Worm (Caenorhabditis elegans) whole organism, L4 larva: Measurements from ENCODE around the gene his-8.

Experiments
- F10B5.3 ChIP-seq: sonication (generic microtip); optimal IDR thresholded peaks from 2 replicates; lab custom pipeline; 2016; ENCODE audit warnings: mild to moderate bottlenecking, missing genetic modification characterization, missing compliant biosample characterization
- F26F4.8 ChIP-seq: fragments of 200-800 bp; sonication (Bioruptor generic); conservative IDR thresholded peaks from 2 replicates; pipeline ENCODE4 v1.3.6; 2022; ENCODE audit warnings: missing genetic modification characterization, missing compliant biosample characterization
- F37D6.2 ChIP-seq: sonication (generic microtip); optimal IDR thresholded peaks from 2 replicates; lab custom pipeline; 2016; ENCODE audit warnings: mild to moderate bottlenecking, missing genetic modification characterization, missing compliant biosample characterization
- F44E2.7 ChIP-seq: fragments of 200-800 bp; sonication (Bioruptor generic); IDR thresholded peaks from 2 replicates; pipeline ENCODE4 v2.1.2; 2022; ENCODE audit warnings: missing genetic modification characterization, missing compliant biosample characterization
- T26A8.4 ChIP-seq: fragments of 200-800 bp; sonication (Bioruptor generic); IDR thresholded peaks from 2 replicates; pipeline ENCODE4 v1.3.6; 2022; ENCODE audit warnings: missing genetic modification characterization, missing compliant biosample characterization
- Y48G9A.11 ChIP-seq: fragments of 200-800 bp; sonication (Bioruptor generic); IDR thresholded peaks from 2 replicates; pipeline ENCODE4 v1.3.6; 2022; ENCODE audit warnings: missing genetic modification reagents, missing genetic modification characterization, missing compliant biosample characterization
- Y5F2A.4 ChIP-seq: fragments of 200-800 bp; sonication (Bioruptor generic); optimal IDR thresholded peaks from 2 replicates; lab custom pipeline; 2018; ENCODE audit warnings: mild to moderate bottlenecking, missing genetic modification characterization, missing compliant biosample characterization
- Y75B8A.6 ChIP-seq: fragments of 200-800 bp; sonication (Bioruptor generic); IDR thresholded peaks from 2 replicates; pipeline ENCODE4 v1.3.6; 2022; ENCODE audit warnings: missing genetic modification reagents, missing genetic modification characterization, missing compliant biosample characterization
- aly-2 ChIP-seq: sonication (generic microtip); optimal IDR thresholded peaks from 2 replicates; lab custom pipeline; 2018; ENCODE audit warnings: missing biosample characterization, missing genetic modification characterization
- arid-1 ChIP-seq: fragments of 200-800 bp; sonication (Bioruptor generic); conservative IDR thresholded peaks from 2 replicates; pipeline ENCODE4 v1.3.6; 2022; ENCODE audit warnings: missing genetic modification reagents, missing genetic modification characterization, missing compliant biosample characterization
- attf-4 ChIP-seq: sonication (generic microtip); optimal IDR thresholded peaks from 3 replicates; lab custom pipeline; 2017; ENCODE audit warnings: missing biosample characterization, missing genetic modification characterization
- ceh-20 ChIP-seq: fragments of 200-800 bp; sonication (Bioruptor generic); IDR thresholded peaks from 2 replicates; pipeline ENCODE4 v1.3.6; 2022; ENCODE audit warnings: missing genetic modification reagents, missing genetic modification characterization, missing compliant biosample characterization
- ceh-44 ChIP-seq: fragments of 200-800 bp; sonication (Bioruptor generic); IDR thresholded peaks from 2 replicates; pipeline ENCODE4 v1.3.6; 2022; ENCODE audit warnings: missing genetic modification reagents, missing genetic modification characterization, missing compliant biosample characterization
- ceh-62 ChIP-seq: sonication (generic microtip); optimal IDR thresholded peaks from 2 replicates; lab custom pipeline; 2017; ENCODE audit warnings: missing biosample characterization, missing genetic modification characterization
- ceh-82 ChIP-seq: sonication (generic microtip); optimal IDR thresholded peaks from 2 replicates; lab custom pipeline; 2017; ENCODE audit warnings: missing biosample characterization, missing genetic modification characterization
- daf-16 ChIP-seq, 3 experiments: sonication (generic microtip); optimal IDR thresholded peaks; 2 replicates each; lab custom pipeline; 2016 to 2017; ENCODE audit warnings: missing genetic modification characterization in 3 of 3, missing genetic modification reagents in 3 of 3, mild to moderate bottlenecking in 2 of 3, missing compliant biosample characterization in 2 of 3, missing biosample characterization in 1 of 3, moderate library complexity in 1 of 3
- daf-19 ChIP-seq: fragments of 200-800 bp; sonication (Bioruptor generic); conservative IDR thresholded peaks from 2 replicates; pipeline ENCODE4 v1.3.6; 2022; ENCODE audit warnings: missing genetic modification characterization, missing compliant biosample characterization
- daf-8 ChIP-seq: fragments of 200-800 bp; sonication (Bioruptor generic); IDR thresholded peaks from 2 replicates; pipeline ENCODE4 v1.3.6; 2022; ENCODE audit warnings: missing genetic modification characterization, missing compliant biosample characterization
- dmd-8 ChIP-seq: fragments of 200-800 bp; sonication (Bioruptor generic); IDR thresholded peaks from 2 replicates; pipeline ENCODE4 v1.3.6; 2022; ENCODE audit warnings: missing genetic modification characterization, missing compliant biosample characterization
- duxl-1 ChIP-seq: sonication (generic microtip); optimal IDR thresholded peaks from 2 replicates; lab custom pipeline; 2016; ENCODE audit warnings: mild to moderate bottlenecking, missing genetic modification characterization, moderate library complexity, missing compliant biosample characterization; ENCODE audit not compliant: poor library complexity
- egl-27 ChIP-seq: sonication (generic microtip); optimal IDR thresholded peaks from 3 replicates; lab custom pipeline; 2017; ENCODE audit warnings: missing biosample characterization, missing genetic modification reagents, missing genetic modification characterization
- egl-43 ChIP-seq: fragments of 200-800 bp; sonication (Bioruptor generic); IDR thresholded peaks from 2 replicates; pipeline ENCODE4 v1.3.6; 2022; ENCODE audit warnings: missing genetic modification reagents, missing genetic modification characterization, missing compliant biosample characterization
- hif-1 ChIP-seq, 2 experiments: sonication (generic microtip); optimal IDR thresholded peaks; 2 replicates each; lab custom pipeline; 2016 to 2017; ENCODE audit warnings: missing compliant biosample characterization in 2 of 2, missing genetic modification characterization in 2 of 2, missing genetic modification reagents in 2 of 2, missing genotype in 2 of 2, mild to moderate bottlenecking in 1 of 2
- lim-7 ChIP-seq: fragments of 200-800 bp; sonication (Bioruptor generic); IDR thresholded peaks from 2 replicates; pipeline ENCODE4 v1.3.6; 2022; ENCODE audit warnings: missing genetic modification characterization, missing compliant biosample characterization
- lin-38 ChIP-seq: fragments of 200-800 bp; sonication (Bioruptor generic); IDR thresholded peaks from 2 replicates; pipeline ENCODE4 v1.3.6; 2022; ENCODE audit warnings: missing genetic modification reagents, missing genetic modification characterization, missing compliant biosample characterization
- lir-3 ChIP-seq: sonication (generic microtip); optimal IDR thresholded peaks from 2 replicates; lab custom pipeline; 2016; ENCODE audit warnings: mild to moderate bottlenecking, missing genetic modification characterization, missing compliant biosample characterization
- lsy-2 ChIP-seq, 2 experiments: fragments of 150-350 bp in 1 of 2; sonication (generic microtip) in 1 of 2; optimal IDR thresholded peaks; 2 replicates each; lab custom pipeline; 2014 to 2017; ENCODE audit warnings: missing biosample characterization in 2 of 2, missing genetic modification characterization in 2 of 2
- madf-5 ChIP-seq, 2 experiments: fragments of 200-800 bp; sonication (Bioruptor generic); IDR thresholded peaks; 2 replicates each; pipeline ENCODE4 v1.3.6; 2022; ENCODE audit warnings: missing compliant biosample characterization in 2 of 2, missing genetic modification characterization in 2 of 2
- mxl-2 ChIP-seq: fragments of 200-800 bp; sonication (Bioruptor generic); conservative IDR thresholded peaks from 2 replicates; pipeline ENCODE4 v1.3.6; 2022; ENCODE audit warnings: missing genetic modification reagents, missing genetic modification characterization, missing compliant biosample characterization
- mxl-3 ChIP-seq: fragments of 200-800 bp; sonication (Bioruptor generic); optimal IDR thresholded peaks from 2 replicates; lab custom pipeline; 2018; ENCODE audit warnings: mild to moderate bottlenecking, missing genetic modification characterization, missing compliant biosample characterization
- nhr-111 ChIP-seq: fragments of 200-800 bp; sonication (Bioruptor generic); optimal IDR thresholded peaks from 2 replicates; lab custom pipeline; 2018; ENCODE audit warnings: mild to moderate bottlenecking, missing genetic modification characterization, missing compliant biosample characterization
- pha-4 ChIP-seq, 2 experiments: fragments of 150-350 bp in 1 of 2; fragments of 200-800 bp in 1 of 2; sonication (Bioruptor generic) in 1 of 2; IDR thresholded peaks in 1 of 2; optimal IDR thresholded peaks in 1 of 2; 2 replicates each; pipeline versions ENCODE4 v1.3.6 to Lab custom; 2014 to 2022; ENCODE audit warnings: missing genetic modification characterization in 2 of 2, missing genetic modification reagents in 2 of 2, missing biosample characterization in 1 of 2, missing compliant biosample characterization in 1 of 2
- pqm-1 ChIP-seq: sonication (generic microtip); optimal IDR thresholded peaks from 2 replicates; lab custom pipeline; 2017; ENCODE audit warnings: missing biosample characterization, missing genetic modification characterization
- saeg-2 ChIP-seq: fragments of 200-800 bp; sonication (Bioruptor generic); IDR thresholded peaks from 2 replicates; pipeline ENCODE4 v1.3.6; 2022; ENCODE audit warnings: missing genetic modification reagents, missing genetic modification characterization, missing compliant biosample characterization
- snpc-1.2 ChIP-seq: fragments of 200-800 bp; sonication (Bioruptor generic); IDR thresholded peaks from 2 replicates; pipeline ENCODE4 v1.3.6; 2022; ENCODE audit warnings: missing genetic modification reagents, missing genetic modification characterization, missing compliant biosample characterization
- vab-7 ChIP-seq: fragments of 200-800 bp; sonication (Bioruptor generic); IDR thresholded peaks from 2 replicates; pipeline ENCODE4 v1.3.6; 2022; ENCODE audit warnings: missing genetic modification reagents, missing genetic modification characterization, missing compliant biosample characterization
- zip-11 ChIP-seq: fragments of 200-800 bp; sonication (Bioruptor generic); IDR thresholded peaks from 2 replicates; pipeline ENCODE4 v1.3.6; 2022; ENCODE audit warnings: missing genetic modification characterization, missing compliant biosample characterization
- ztf-11 ChIP-seq: fragments of 150-350 bp; optimal IDR thresholded peaks from 2 replicates; lab custom pipeline; 2014; ENCODE audit warnings: missing biosample characterization, missing genetic modification characterization

his-8 gene

ce11 chrV:8500348-8500747, 32.5 kb downstream of the his-8 start (continued):
- TF ChIP-seq F10B5.3 (peak; percentile 95), ceh-44 (GFP tag; lab: Robert Waterston, UW) (peak; percentile 96), F37D6.2 (peak; percentile 91), aly-2 (tag; lab: Kevin White, UChicago) (peak; percentile 97), arid-1 (peak; percentile 99), zip-11 (peak; percentile 92), pqm-1 (tag; lab: Kevin White, UChicago) (no peak), mxl-3 (peak; percentile 95), nhr-111 (GFP tag; lab: Kevin White, UChicago) (peak; percentile 100), mxl-2 (GFP tag; lab: Robert Waterston, UW) (peak; percentile 95), lsy-2 (tag; optimal IDR thresholded peaks at IDR 0.05; lab: Kevin White, UChicago) (peak; percentile 72 to 86)

- TF ChIP-seq saeg-2 (GFP tag; lab: Robert Waterston, UW) (no peak), pha-4 (GFP tag; IDR thresholded peaks at IDR 0.05; lab: Robert Waterston, UW) (peak; percentile 53; the same call in 1 of the 2 replicates), pha-4 (tag; optimal IDR thresholded peaks at IDR 0.05; lab: Kevin White, UChicago) (no peak), F44E2.7 (GFP tag; lab: Robert Waterston, UW) (peak; percentile 49; the same call in 1 of the 2 replicates), Y48G9A.11 (0 out of 2 replicates have a peak, but pooled peaks have one; percentile 40), Y75B8A.6 (GFP tag; lab: Robert Waterston, UW) (no peak), ceh-82 (tag; lab: Kevin White, UChicago) (no peak), ztf-11 (no peak), snpc-1.2 (GFP tag; lab: Robert Waterston, UW) (peak; percentile 52; the same call in 1 of the 2 replicates), Y5F2A.4 (GFP tag; lab: Kevin White, UChicago) (no peak), daf-16 (GFP tag; optimal IDR thresholded peaks at IDR 0.05; lab: Kevin White, UChicago) (peak in 1 of 2 experiments; percentile 8), daf-16 (tag; optimal IDR thresholded peaks at IDR 0.05; lab: Kevin White, UChicago) (no peak), attf-4 (tag; lab: Kevin White, UChicago) (no peak), ceh-44 (GFP tag; lab: Robert Waterston, UW) (0 out of 2 replicates have a peak, but pooled peaks have one; percentile 44), egl-27 (no peak), madf-5 (GFP tag; IDR thresholded peaks at IDR 0.05; lab: Robert Waterston, UW) (0 out of 4 replicates have a peak, but pooled peaks have one; percentile 51 to 66), hif-1 (tag; optimal IDR thresholded peaks at IDR 0.05; lab: Kevin White, UChicago) (no peak), lir-3 (tag; lab: Kevin White, UChicago) (peak; percentile 15), daf-19 (GFP tag; lab: Robert Waterston, UW) (peak; percentile 66; the same call in 1 of the 2 replicates), dmd-8 (GFP tag; lab: Robert Waterston, UW) (peak; percentile 92), arid-1 (peak; percentile 47; the same call in 1 of the 2 replicates), nhr-111 (GFP tag; lab: Kevin White, UChicago) (no peak), ceh-62 (tag; lab: Kevin White, UChicago) (no peak), duxl-1 (tag; lab: Kevin White, UChicago) (peak; percentile 27), lim-7 (peak; percentile 91), F26F4.8 (peak; percentile 60; the same call in 1 of the 2 replicates), lin-38 (peak; percentile 67), T26A8.4 (0 out of 2 replicates have a peak, but pooled peaks have one; percentile 39), ceh-20 (GFP tag; lab: Robert Waterston, UW) (peak; percentile 45; the same call in 1 of the 2 replicates), egl-43 (peak; percentile 52; the same call in 1 of the 2 replicates), vab-7 (GFP tag; lab: Robert Waterston, UW) (peak; percentile 42; the same call in 1 of the 2 replicates), daf-8 (0 out of 2 replicates have a peak, but pooled peaks have one; percentile 27)
Observed at ce11 chrV:8499407-8499806, 33.5 kb downstream of the his-8 start.
